Worm (Caenorhabditis elegans): ENCODE measurements around the gene F54D5.7.
A peak's percentile ranks its signal among the peaks of the same experiment; 100 is the strongest.
"Not testable (repeated sequence)": the region's sequence is repeated elsewhere in the genome, so short reads cannot be mapped to it uniquely, and the experiment has no call there.

F54D5.7 gene

DNA sequence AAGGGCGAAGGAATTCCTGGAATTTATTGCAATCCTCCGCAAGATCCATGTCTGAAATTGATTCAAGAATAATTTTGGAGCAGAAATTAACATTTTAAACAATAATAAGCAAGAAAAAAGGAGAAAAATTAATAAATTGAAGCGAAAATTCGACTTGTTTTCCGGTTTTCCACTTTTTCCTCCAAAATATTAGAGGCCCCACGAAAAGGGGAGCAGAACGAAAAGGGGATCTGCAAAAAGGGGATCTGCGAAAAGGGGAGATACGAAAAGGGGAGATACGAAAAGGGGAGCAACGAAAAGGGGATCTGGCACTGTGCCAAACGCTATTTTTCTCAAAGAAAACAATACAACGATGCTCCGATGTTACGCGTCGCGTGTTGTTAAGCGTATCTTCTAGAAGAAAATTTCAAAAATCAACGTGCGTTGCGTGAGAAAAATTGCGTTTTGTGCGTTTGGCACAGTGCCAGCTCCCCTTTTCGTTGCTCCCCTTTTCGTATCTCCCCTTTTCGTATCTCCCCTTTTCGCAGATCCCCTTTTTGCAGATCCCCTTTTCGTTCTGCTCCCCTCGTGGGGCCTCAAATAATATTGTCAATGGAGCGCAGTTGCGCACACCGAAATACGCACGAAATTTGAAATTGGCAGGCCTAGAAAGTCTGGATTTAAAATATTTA lies 12.8 kb upstream of the F54D5.7 start, which contains the start of gene Y62F5A.12:
Gene Y62F5A.12 (minus strand): TSS at position 51 of the 671 bp plus-strand sequence.
- peak; percentile 20 for TF ChIP-seq B0261.1 (tag; optimal IDR thresholded peaks at IDR 0.05)
- TF ChIP-seq lin-26 (GFP tag; IDR thresholded peaks at IDR 0.05): peak; percentile 90
- TF ChIP-seq zim-3 (tag; optimal IDR thresholded peaks at IDR 0.05): peak; percentile 66
- peak; percentile 54 for TF ChIP-seq F22D6.2 (tag; optimal IDR thresholded peaks at IDR 0.05)
- peak; percentile 93 for TF ChIP-seq Y67H2A.10 (GFP tag; conservative IDR thresholded peaks at IDR 0.05)
- TF ChIP-seq madf-10 (tag; optimal IDR thresholded peaks at IDR 0.05): peak; percentile 90
- peak; percentile 71 for TF ChIP-seq tbp1 (GFP tag; optimal IDR thresholded peaks at IDR 0.05)
- peak; percentile 55 for TF ChIP-seq F49E8.2 (tag; optimal IDR thresholded peaks at IDR 0.05; ENCODE audit: insufficient read depth)
- TF ChIP-seq C06A6.2 (GFP tag; conservative IDR thresholded peaks at IDR 0.05): peak; percentile 82
- TF ChIP-seq D2030.7 (GFP tag; IDR thresholded peaks at IDR 0.05): peak; percentile 99
- TF ChIP-seq egl-44 (GFP tag; IDR thresholded peaks at IDR 0.05): peak; percentile 86; the same call in 1 of the 2 replicates
- TF ChIP-seq nhr-90 (tag; optimal IDR thresholded peaks at IDR 0.05): peak; percentile 14
- peak; percentile 58 for TF ChIP-seq snpc-3.4 (tag; optimal IDR thresholded peaks at IDR 0.05)
- peak; percentile 75; the same call in 1 of the 2 replicates for TF ChIP-seq aptf-3 (GFP tag; IDR thresholded peaks at IDR 0.05)
- peak; percentile 92 for TF ChIP-seq lir-1 (GFP tag; conservative IDR thresholded peaks at IDR 0.05)
- peak; percentile 96 for TF ChIP-seq aptf-2 (GFP tag; conservative IDR thresholded peaks at IDR 0.05)
- TF ChIP-seq ceh-40 (GFP tag; IDR thresholded peaks at IDR 0.05): peak; percentile 89
- TF ChIP-seq F37B4.10 (GFP tag; IDR thresholded peaks at IDR 0.05): peak; percentile 95
- peak; percentile 93 for TF ChIP-seq Y53F4B.3 (GFP tag; IDR thresholded peaks at IDR 0.05)
- peak; percentile 80 for TF ChIP-seq F33H1.4 (GFP tag; IDR thresholded peaks at IDR 0.05)
- TF ChIP-seq dox-1 (GFP tag; IDR thresholded peaks at IDR 0.05): peak; percentile 98
- TF ChIP-seq mcd-1 (GFP tag; IDR thresholded peaks at IDR 0.05): peak; percentile 99
- peak; percentile 83 for TF ChIP-seq lin-40 (tag; optimal IDR thresholded peaks at IDR 0.05)
- TF ChIP-seq nfyb-1 (GFP tag; IDR thresholded peaks at IDR 0.05): peak; percentile 94
- peak; percentile 74 for TF ChIP-seq attf-6 (GFP tag; IDR thresholded peaks at IDR 0.05)
- peak; percentile 71 for TF ChIP-seq ZK185.1 (tag; optimal IDR thresholded peaks at IDR 0.05; ENCODE audit: poor library complexity, severe bottlenecking)
- peak; percentile 74 for TF ChIP-seq hmg-20 (GFP tag; IDR thresholded peaks at IDR 0.05)
- TF ChIP-seq egrh-3 (GFP tag; IDR thresholded peaks at IDR 0.05): peak; percentile 91
- peak; percentile 35 for TF ChIP-seq B0035.1 (tag; optimal IDR thresholded peaks at IDR 0.05)
- peak; percentile 94 for TF ChIP-seq Y95B8A.8 (GFP tag; IDR thresholded peaks at IDR 0.05)
- peak; percentile 1 for TF ChIP-seq gei-17 (GFP tag; optimal IDR thresholded peaks at IDR 0.05)
- peak; percentile 98 for TF ChIP-seq ztf-28 (GFP tag; IDR thresholded peaks at IDR 0.05)
- peak in 1 of 3 experiments; percentile 84 for TF ChIP-seq lin-35 (GFP tag; optimal IDR thresholded peaks at IDR 0.05)
- TF ChIP-seq ceh-58 (GFP tag; IDR thresholded peaks at IDR 0.05): peak; percentile 94; the same call in 1 of the 2 replicates
- peak; percentile 65 for TF ChIP-seq F52B5.7 (tag; optimal IDR thresholded peaks at IDR 0.05)
- TF ChIP-seq lsl-1 (GFP tag; optimal IDR thresholded peaks at IDR 0.05): peak; percentile 78
- peak; percentile 87 for TF ChIP-seq K12H6.12 (tag; optimal IDR thresholded peaks at IDR 0.05)
- TF ChIP-seq ztf-18 (tag; optimal IDR thresholded peaks at IDR 0.05): peak; percentile 86
- peak; percentile 86 for TF ChIP-seq T07F8.4 (tag; optimal IDR thresholded peaks at IDR 0.05)
- peak; percentile 89 for TF ChIP-seq Y79H2A.3 (GFP tag; conservative IDR thresholded peaks at IDR 0.05)
- peak; percentile 61 for TF ChIP-seq nhr-80 (tag; optimal IDR thresholded peaks at IDR 0.05)
- peak; percentile 37 for TF ChIP-seq die-1 (tag; optimal IDR thresholded peaks at IDR 0.05)
- TF ChIP-seq pbrm-1 (GFP tag; IDR thresholded peaks at IDR 0.05): peak; percentile 96
- TF ChIP-seq egl-18 (GFP tag; IDR thresholded peaks at IDR 0.05): peak; percentile 86
- peak; percentile 78 for TF ChIP-seq B0336.3 (GFP tag; IDR thresholded peaks at IDR 0.05)
- TF ChIP-seq snpc-4 (GFP tag; optimal IDR thresholded peaks at IDR 0.05): not testable (repeated sequence)
- peak in 3 of 4 experiments; percentile 43 to 70 (median 65) for TF ChIP-seq snpc-4 (tag; optimal IDR thresholded peaks at IDR 0.05)
